Worm (Caenorhabditis elegans) whole organism, late embryonic: ENCODE results near the gene srj-18.

Experiments used
- C08G9.2 ChIP-seq: sonication (generic microtip); optimal IDR thresholded peaks from 2 replicates; lab custom pipeline; 2016; ENCODE audit warnings: mild to moderate bottlenecking, missing genetic modification characterization, moderate library complexity, missing compliant biosample characterization
- F13H6.1 ChIP-seq: sonication (generic microtip); optimal IDR thresholded peaks from 2 replicates; lab custom pipeline; 2016; ENCODE audit warnings: missing genetic modification characterization, missing compliant biosample characterization
- K09A11.1 ChIP-seq: sonication (generic microtip); optimal IDR thresholded peaks from 2 replicates; lab custom pipeline; 2017; ENCODE audit warnings: antibody characterized with exemption, mild to moderate bottlenecking, missing genetic modification characterization, missing compliant biosample characterization; ENCODE audit not compliant: insufficient read depth
- T23F11.4 ChIP-seq: fragments of 200-800 bp; sonication (Bioruptor generic); optimal IDR thresholded peaks from 2 replicates; lab custom pipeline; 2018; ENCODE audit warnings: mild to moderate bottlenecking, missing genetic modification characterization, missing compliant biosample characterization
- Y22D7AL.16 ChIP-seq: sonication (generic microtip); optimal IDR thresholded peaks from 2 replicates; lab custom pipeline; 2016; ENCODE audit warnings: missing genetic modification characterization, missing compliant biosample characterization
- ahr-1 ChIP-seq: sonication (generic microtip); optimal IDR thresholded peaks from 2 replicates; lab custom pipeline; 2016; ENCODE audit warnings: missing genetic modification characterization, missing compliant biosample characterization
- ama-1 ChIP-seq: fragments of 150-350 bp; optimal IDR thresholded peaks from 2 replicates; lab custom pipeline; 2014
- ceh-18 ChIP-seq: sonication (generic microtip); optimal IDR thresholded peaks from 2 replicates; lab custom pipeline; 2016; ENCODE audit warnings: missing genetic modification characterization, missing compliant biosample characterization
- ceh-19 ChIP-seq: fragments of 200-800 bp; sonication (Bioruptor generic); optimal IDR thresholded peaks from 2 replicates; lab custom pipeline; 2018; ENCODE audit warnings: mild to moderate bottlenecking, missing genetic modification characterization, missing compliant biosample characterization
- ceh-22 ChIP-seq: sonication (generic microtip); optimal IDR thresholded peaks from 2 replicates; lab custom pipeline; 2017; ENCODE audit warnings: missing biosample characterization, missing genetic modification characterization
- ceh-30 ChIP-seq: fragments of 150-350 bp; optimal IDR thresholded peaks from 2 replicates; lab custom pipeline; 2014; ENCODE audit warnings: missing biosample characterization, missing genetic modification characterization
- ceh-31 ChIP-seq: sonication (generic microtip); optimal IDR thresholded peaks from 2 replicates; lab custom pipeline; 2016; ENCODE audit warnings: missing genetic modification characterization, missing compliant biosample characterization
- ceh-34 ChIP-seq: sonication (generic microtip); optimal IDR thresholded peaks from 2 replicates; lab custom pipeline; 2016; ENCODE audit warnings: mild to moderate bottlenecking, missing genetic modification characterization, missing compliant biosample characterization
- ceh-45 ChIP-seq: fragments of 200-800 bp; sonication (Bioruptor generic); IDR thresholded peaks from 2 replicates; pipeline ENCODE4 v1.3.6; 2022; ENCODE audit warnings: missing genetic modification reagents, missing genetic modification characterization, missing compliant biosample characterization
- che-1 ChIP-seq: sonication (generic microtip); optimal IDR thresholded peaks from 2 replicates; lab custom pipeline; 2016; ENCODE audit warnings: mild to moderate bottlenecking, missing genetic modification characterization, missing compliant biosample characterization
- dve-1 ChIP-seq: sonication (generic microtip); optimal IDR thresholded peaks from 2 replicates; lab custom pipeline; 2017; ENCODE audit warnings: antibody characterized with exemption, mild to moderate bottlenecking, missing genetic modification characterization, missing compliant biosample characterization
- ets-4 ChIP-seq: sonication (generic microtip); optimal IDR thresholded peaks from 2 replicates; lab custom pipeline; 2016; ENCODE audit warnings: missing genetic modification characterization, missing compliant biosample characterization
- eyg-1 ChIP-seq: sonication (generic microtip); optimal IDR thresholded peaks from 2 replicates; lab custom pipeline; 2016; ENCODE audit warnings: missing genotype, missing genetic modification characterization, missing compliant biosample characterization
- fax-1 ChIP-seq: sonication (generic microtip); optimal IDR thresholded peaks from 2 replicates; lab custom pipeline; 2016; ENCODE audit warnings: missing genotype, missing genetic modification characterization, missing compliant biosample characterization
- fkh-10 ChIP-seq: fragments of 150-350 bp; optimal IDR thresholded peaks from 2 replicates; lab custom pipeline; 2014; ENCODE audit warnings: missing biosample characterization, missing genetic modification reagents, missing genetic modification characterization
- fkh-6 ChIP-seq: sonication (generic microtip); optimal IDR thresholded peaks from 2 replicates; lab custom pipeline; 2016; ENCODE audit warnings: missing genetic modification characterization, missing compliant biosample characterization
- gmeb-2 ChIP-seq: sonication (generic microtip); optimal IDR thresholded peaks from 2 replicates; lab custom pipeline; 2016; ENCODE audit warnings: missing genetic modification characterization, inconsistent platforms, missing compliant biosample characterization
- hlh-30 ChIP-seq: sonication (generic microtip); optimal IDR thresholded peaks from 2 replicates; lab custom pipeline; 2017; ENCODE audit warnings: antibody characterized with exemption, missing genetic modification characterization, missing compliant biosample characterization; ENCODE audit not compliant: insufficient read depth
- hlh-6 ChIP-seq: sonication (generic microtip); optimal IDR thresholded peaks from 2 replicates; lab custom pipeline; 2016; ENCODE audit warnings: missing genotype, missing genetic modification characterization, missing compliant biosample characterization
- lim-6 ChIP-seq: sonication (generic microtip); optimal IDR thresholded peaks from 2 replicates; lab custom pipeline; 2016; ENCODE audit warnings: missing genetic modification characterization, missing compliant biosample characterization
- lin-11 ChIP-seq: fragments of 200-800 bp; sonication (Bioruptor generic); optimal IDR thresholded peaks from 2 replicates; lab custom pipeline; 2018; ENCODE audit warnings: mild to moderate bottlenecking, missing genetic modification characterization, missing compliant biosample characterization
- nfya-1 ChIP-seq: sonication (generic microtip); optimal IDR thresholded peaks from 2 replicates; lab custom pipeline; 2017; ENCODE audit warnings: missing genetic modification characterization, mild to moderate bottlenecking, missing compliant biosample characterization, antibody characterized with exemption, moderate library complexity
- pag-3 ChIP-seq: sonication (generic microtip); optimal IDR thresholded peaks from 2 replicates; lab custom pipeline; 2016; ENCODE audit warnings: missing compliant biosample characterization, missing genetic modification characterization, borderline replicate concordance
- pax-1 ChIP-seq: fragments of 150-350 bp; optimal IDR thresholded peaks from 2 replicates; lab custom pipeline; 2014; ENCODE audit warnings: missing biosample characterization, missing genetic modification characterization
- sox-2 ChIP-seq: fragments of 200-800 bp; sonication (Bioruptor generic); IDR thresholded peaks from 2 replicates; pipeline ENCODE4 v1.3.6; 2022; ENCODE audit warnings: missing genetic modification reagents, missing genetic modification characterization, missing compliant biosample characterization
- tbx-7 ChIP-seq: sonication (generic microtip); optimal IDR thresholded peaks from 2 replicates; lab custom pipeline; 2016; ENCODE audit warnings: missing genotype, missing genetic modification characterization, missing compliant biosample characterization
- ttx-3 ChIP-seq: sonication (generic microtip); optimal IDR thresholded peaks from 2 replicates; lab custom pipeline; 2016; ENCODE audit warnings: missing genetic modification reagents, missing genetic modification characterization, missing compliant biosample characterization
- unc-86 ChIP-seq: sonication (generic microtip); optimal IDR thresholded peaks from 2 replicates; lab custom pipeline; 2016; ENCODE audit warnings: missing genetic modification characterization, missing compliant biosample characterization
- ztf-16 ChIP-seq: sonication (generic microtip); optimal IDR thresholded peaks from 2 replicates; lab custom pipeline; 2017; ENCODE audit warnings: missing genetic modification characterization, missing compliant biosample characterization

Gene srj-18

ce11 chrV:2792958-2793357, 18.8 kb downstream of the srj-18 start:
- TF ChIP-seq fkh-6 (tag; lab: Kevin White, UChicago) = no peak
- TF ChIP-seq che-1 (tag; lab: Kevin White, UChicago) = no peak
- no peak for TF ChIP-seq eyg-1 (tag; lab: Kevin White, UChicago)
- no peak for TF ChIP-seq ceh-22 (tag; lab: Kevin White, UChicago)
- TF ChIP-seq F13H6.1 (tag; lab: Kevin White, UChicago) = no peak
- no peak for TF ChIP-seq ztf-16
- TF ChIP-seq pag-3 (tag; lab: Kevin White, UChicago) = no peak

ce11 chrV:2795998-2796397, 21.9 kb downstream of the srj-18 start, which contains the start of gene F54E2.2:
F54E2.2 (plus strand) TSS chrV:2796298.
- TF ChIP-seq hlh-30 (tag; lab: Kevin White, UChicago) (no peak), lin-11 (tag; lab: Kevin White, UChicago) (no peak), ceh-45 (GFP tag; lab: Robert Waterston, UW) (no peak), nfya-1 (tag; lab: Kevin White, UChicago) (no peak), ceh-30 (tag; lab: Kevin White, UChicago) (no peak)

DNA sequence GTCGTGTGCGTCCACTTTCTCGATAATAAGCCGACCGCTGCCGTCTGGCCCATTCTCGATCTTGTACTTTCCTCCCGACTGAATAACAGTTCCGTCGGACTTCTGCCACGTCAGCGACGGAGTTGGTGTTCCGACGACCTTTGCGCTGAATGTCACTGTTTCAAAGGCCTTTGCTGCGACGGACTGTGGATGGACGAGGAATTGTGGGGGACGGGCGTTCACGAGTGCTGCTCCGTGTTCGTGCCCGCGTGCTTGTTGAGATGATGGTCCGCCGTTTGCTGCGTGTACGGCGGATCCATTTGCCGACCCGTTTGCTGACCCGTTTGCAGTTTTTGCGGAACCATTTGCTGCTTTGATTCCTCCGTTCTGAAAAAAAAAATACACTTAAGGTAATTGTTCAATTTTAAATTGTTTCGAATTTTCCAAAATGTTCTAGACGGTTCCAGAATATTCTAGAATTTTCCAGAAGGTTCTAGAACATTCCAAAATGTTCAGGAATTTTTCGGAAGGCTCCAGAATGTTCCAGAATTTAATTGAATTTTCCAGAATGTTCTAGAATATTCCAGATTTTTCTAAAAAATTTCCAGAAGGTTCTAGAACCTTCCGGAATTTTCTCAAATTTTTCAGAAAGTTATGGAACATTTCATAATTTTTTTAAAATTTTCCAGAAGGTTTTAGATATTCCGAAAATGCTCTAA, 25.2 kb downstream of the srj-18 start:
- TF ChIP-seq pax-1 (tag; lab: Kevin White, UChicago) = no peak
- TF ChIP-seq ceh-19 (GFP tag; lab: Kevin White, UChicago) = no peak

DNA sequence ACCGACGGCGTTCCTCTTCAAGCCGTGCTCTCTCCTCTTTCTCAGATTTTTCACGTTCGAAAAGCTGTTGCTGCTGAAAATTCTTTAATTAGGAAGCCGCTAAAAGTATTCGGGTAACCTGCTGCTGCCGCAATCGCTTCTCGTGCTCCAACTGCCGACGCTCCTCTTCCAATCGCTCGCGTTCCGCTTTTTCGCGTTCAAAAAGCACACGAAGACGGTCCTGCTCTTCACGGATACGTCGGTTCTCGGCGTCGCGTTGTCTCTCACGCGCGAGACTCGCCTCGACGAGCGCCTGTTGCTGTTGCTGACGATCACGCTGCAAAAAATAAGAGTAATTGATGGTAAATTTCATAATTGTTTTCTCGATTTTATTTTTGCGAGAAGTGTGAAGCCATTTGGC, 26.5 kb downstream of the srj-18 start:
- no peak for TF ChIP-seq gmeb-2
- peak; percentile 7 for TF ChIP-seq hlh-6
- no peak for TF ChIP-seq ceh-31 (tag; lab: Kevin White, UChicago)

ce11 chrV:2801955-2802354, 27.8 kb downstream of the srj-18 start:
- TF ChIP-seq ceh-34 (tag; lab: Kevin White, UChicago) (no peak), ceh-30 (tag; lab: Kevin White, UChicago) (no peak), fax-1 (tag; lab: Kevin White, UChicago) (no peak), ceh-45 (GFP tag; lab: Robert Waterston, UW) (no peak), ceh-22 (tag; lab: Kevin White, UChicago) (no peak), Y22D7AL.16 (tag; lab: Kevin White, UChicago) (no peak), tbx-7 (tag; lab: Kevin White, UChicago) (no peak), C08G9.2 (tag; lab: Kevin White, UChicago) (no peak)

DNA sequence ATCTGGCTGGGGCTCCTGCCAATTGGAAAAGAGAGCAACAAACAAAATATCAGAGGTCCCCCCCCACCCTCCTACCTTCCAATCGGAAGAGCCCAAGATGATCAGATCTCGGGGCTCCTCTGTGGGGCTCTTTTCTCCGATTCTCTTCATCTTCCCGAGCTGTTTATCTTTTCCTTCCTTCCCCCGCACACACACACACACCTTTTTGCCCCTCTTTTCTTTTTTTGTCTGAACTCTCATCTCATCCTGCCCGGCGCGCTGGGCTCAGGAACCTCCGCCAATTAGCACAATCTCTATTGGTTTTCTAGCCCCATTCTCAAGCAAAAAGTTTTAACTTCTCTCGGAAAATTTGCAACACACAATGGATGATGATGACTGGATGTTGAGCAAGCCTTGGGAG, 29.1 kb downstream of the srj-18 start:
- TF ChIP-seq ceh-18 (tag; lab: Kevin White, UChicago) (peak; percentile 62), ets-4 (tag; lab: Kevin White, UChicago) (no peak), nfya-1 (tag; lab: Kevin White, UChicago) (peak; percentile 66), eyg-1 (tag; lab: Kevin White, UChicago) (no peak)

DNA sequence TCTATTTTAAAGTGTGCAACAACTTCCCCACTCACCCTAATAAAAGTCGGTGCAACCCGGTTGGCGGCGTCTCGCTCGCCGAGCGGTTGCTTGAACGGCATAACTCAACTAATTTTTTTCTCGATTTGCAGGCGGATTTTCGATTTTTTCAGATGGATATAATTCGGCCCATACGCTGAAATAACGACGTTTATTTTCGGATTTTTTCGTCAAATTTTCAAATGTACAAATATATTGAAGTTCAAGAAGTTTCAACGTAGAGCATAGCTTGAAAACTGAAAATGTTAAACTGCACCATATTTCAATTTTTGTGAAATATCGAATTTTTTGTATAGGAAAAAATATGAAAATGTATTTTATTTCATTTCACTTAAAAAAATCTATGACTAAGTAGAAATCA, 33.6 kb downstream of the srj-18 start, which contains the start of gene ketn-1:
Gene ketn-1 (minus strand): TSS at position 101 of the 400 bp plus-strand sequence.
- TF ChIP-seq lim-6 (no peak), ama-1 (lab: Kevin White, UChicago) (no peak), ahr-1 (tag; lab: Kevin White, UChicago) (no peak), ttx-3 (tag; lab: Kevin White, UChicago) (no peak), fkh-10 (GFP tag; lab: Kevin White, UChicago) (no peak), dve-1 (tag; lab: Kevin White, UChicago) (no peak), T23F11.4 (GFP tag; lab: Kevin White, UChicago) (no peak), lin-11 (tag; lab: Kevin White, UChicago) (no peak), nfya-1 (tag; lab: Kevin White, UChicago) (no peak), sox-2 (no peak), unc-86 (tag; lab: Kevin White, UChicago) (no peak), hlh-6 (no peak), K09A11.1 (no peak)
